Fruit fly (Drosophila melanogaster) whole organism: ENCODE results near the gene br.

ENCODE experiments used
- CG8478 ChIP-seq: fragments of >200 bp; optimal IDR thresholded peaks from 2 replicates; lab custom pipeline; 2018; ENCODE audit warnings: inconsistent platforms
- EcR ChIP-seq, 2 experiments: fragments of >200 bp; optimal IDR thresholded peaks; 2 replicates each; lab custom pipeline; 2017; ENCODE audit warnings: missing biosample characterization in 2 of 2, missing genetic modification characterization in 2 of 2, missing genetic modification reagents in 2 of 2
- pan ChIP-seq: fragments of >200 bp; optimal IDR thresholded peaks from 2 replicates; lab custom pipeline; 2017
- psq ChIP-seq: fragments of >200 bp; optimal IDR thresholded peaks from 2 replicates; lab custom pipeline; 2017

- TF ChIP-seq pan (lab: Kevin White, UChicago) (no peak), EcR (GFP tag; optimal IDR thresholded peaks at IDR 0.05; lab: Kevin White, UChicago) (no peak), psq (lab: Kevin White, UChicago) (no peak), CG8478 (no peak)
Measured at dm6 chrX:1611653-1612319, 36.9 kb downstream of the br start.
